Worm (Caenorhabditis elegans): ENCODE results near the gene sma-10.
A peak's percentile ranks its signal among the peaks of the same experiment; 100 is the strongest.

sma-10 gene

ce11 chrIV:255379-255857, 18.8 kb upstream of the sma-10 start, which contains the start of gene rcat-1 (continued):
- no peak for TF ChIP-seq unc-39 (tag; optimal IDR thresholded peaks at IDR 0.05)
- TF ChIP-seq elt-3 (tag; optimal IDR thresholded peaks at IDR 0.05) = no peak
- TF ChIP-seq egl-27 (tag; optimal IDR thresholded peaks at IDR 0.05) = no peak
- TF ChIP-seq eor-1 (tag; optimal IDR thresholded peaks at IDR 0.05) = no peak
- TF ChIP-seq mml-1 (tag; optimal IDR thresholded peaks at IDR 0.05) = no peak
- TF ChIP-seq nhr-23 (tag; optimal IDR thresholded peaks at IDR 0.05) = peak; percentile 82
- TF ChIP-seq unc-62 (GFP tag; optimal IDR thresholded peaks at IDR 0.05) = no peak
- peak; percentile 70 for TF ChIP-seq skn-1 (tag; optimal IDR thresholded peaks at IDR 0.05)
- no peak for TF ChIP-seq fkh-2 (tag; optimal IDR thresholded peaks at IDR 0.05)
- TF ChIP-seq ceh-28 (tag; optimal IDR thresholded peaks at IDR 0.05) = peak; percentile 59
- TF ChIP-seq ztf-4 (tag; optimal IDR thresholded peaks at IDR 0.05) = no peak
- TF ChIP-seq nhr-28 (tag; optimal IDR thresholded peaks at IDR 0.05) = no peak
- TF ChIP-seq pqm-1 (tag; optimal IDR thresholded peaks at IDR 0.05) = peak; percentile 3
- no peak for TF ChIP-seq nhr-67 (tag; optimal IDR thresholded peaks at IDR 0.05)
- TF ChIP-seq lin-39 (tag; optimal IDR thresholded peaks at IDR 0.05) = peak; percentile 88
- no peak for TF ChIP-seq daf-12 (tag; optimal IDR thresholded peaks at IDR 0.05)
- TF ChIP-seq aly-2 (tag; optimal IDR thresholded peaks at IDR 0.05) = no peak
- no peak for TF ChIP-seq nhr-43 (tag; optimal IDR thresholded peaks at IDR 0.05; ENCODE audit: poor library complexity, severe bottlenecking)
- no peak for TF ChIP-seq zag-1 (tag; optimal IDR thresholded peaks at IDR 0.05)
- TF ChIP-seq ama-1 (optimal IDR thresholded peaks at IDR 0.05) = peak; percentile 55
- TF ChIP-seq egl-5 (tag; optimal IDR thresholded peaks at IDR 0.05) = peak; percentile 76
- TF ChIP-seq ceh-16 (tag; optimal IDR thresholded peaks at IDR 0.05) = no peak

- TF ChIP-seq ztf-4 (tag; optimal IDR thresholded peaks at IDR 0.05) (no peak), mdl-1 (tag; optimal IDR thresholded peaks at IDR 0.05) (no peak), nhr-67 (tag; optimal IDR thresholded peaks at IDR 0.05) (no peak), skn-1 (tag; optimal IDR thresholded peaks at IDR 0.05) (no peak), lin-39 (tag; optimal IDR thresholded peaks at IDR 0.05) (peak; percentile 25), eor-1 (tag; optimal IDR thresholded peaks at IDR 0.05) (no peak), nhr-28 (tag; optimal IDR thresholded peaks at IDR 0.05) (no peak), nhr-43 (tag; optimal IDR thresholded peaks at IDR 0.05; ENCODE audit: poor library complexity, severe bottlenecking) (peak; percentile 54), sea-2 (GFP tag; optimal IDR thresholded peaks at IDR 0.05) (no peak), unc-39 (tag; optimal IDR thresholded peaks at IDR 0.05) (no peak), nhr-23 (tag; optimal IDR thresholded peaks at IDR 0.05) (peak; percentile 57), aly-2 (tag; optimal IDR thresholded peaks at IDR 0.05) (no peak), ztf-11 (tag; optimal IDR thresholded peaks at IDR 0.05) (no peak), fos-1 (tag; optimal IDR thresholded peaks at IDR 0.05) (no peak), nhr-76 (tag; optimal IDR thresholded peaks at IDR 0.05) (no peak), lsy-12 (tag; optimal IDR thresholded peaks at IDR 0.05) (peak; percentile 17), tbx-2 (tag; optimal IDR thresholded peaks at IDR 0.05) (no peak), nhr-77 (tag; optimal IDR thresholded peaks at IDR 0.05) (no peak), mml-1 (tag; optimal IDR thresholded peaks at IDR 0.05) (no peak), lin-15B (tag; optimal IDR thresholded peaks at IDR 0.05) (peak; percentile 64), egl-27 (tag; optimal IDR thresholded peaks at IDR 0.05) (no peak), elt-2 (tag; optimal IDR thresholded peaks at IDR 0.05) (peak; percentile 16), egl-5 (tag; optimal IDR thresholded peaks at IDR 0.05) (no peak), ceh-16 (tag; optimal IDR thresholded peaks at IDR 0.05) (no peak), ceh-82 (tag; optimal IDR thresholded peaks at IDR 0.05) (no peak), ceh-28 (tag; optimal IDR thresholded peaks at IDR 0.05) (no peak), fkh-10 (GFP tag; optimal IDR thresholded peaks at IDR 0.05) (no peak), snpc-4 (tag; optimal IDR thresholded peaks at IDR 0.05) (no peak), unc-62 (GFP tag; optimal IDR thresholded peaks at IDR 0.05) (no peak), zag-1 (tag; optimal IDR thresholded peaks at IDR 0.05) (no peak), ama-1 (optimal IDR thresholded peaks at IDR 0.05) (peak; percentile 43), hmg-11 (tag; optimal IDR thresholded peaks at IDR 0.05) (peak; percentile 24), nfya-1 (tag; optimal IDR thresholded peaks at IDR 0.05; ENCODE audit: insufficient read depth) (peak; percentile 52), nhr-25 (tag; optimal IDR thresholded peaks at IDR 0.05) (no peak), pha-4 (tag; optimal IDR thresholded peaks at IDR 0.05) (peak; percentile 35)
Measured at ce11 chrIV:257095-257494, 17.1 kb upstream of the sma-10 start, which contains the start of gene R02D3.8. Gene R02D3.8 (minus strand): TSS chrIV:257203.

- no peak for TF ChIP-seq elt-1 (tag; optimal IDR thresholded peaks at IDR 0.05)
- no peak for TF ChIP-seq aly-2 (tag; optimal IDR thresholded peaks at IDR 0.05)
- no peak for TF ChIP-seq mml-1 (tag; optimal IDR thresholded peaks at IDR 0.05)
- TF ChIP-seq pha-4 (tag; optimal IDR thresholded peaks at IDR 0.05) = no peak
- no peak for TF ChIP-seq nhr-67 (tag; optimal IDR thresholded peaks at IDR 0.05)
Measured at ce11 chrIV:258362-258761, 15.9 kb upstream of the sma-10 start.
